Fruit fly (Drosophila melanogaster) whole organism: ENCODE results near the gene CG43750.

Source experiments
- CG8478 ChIP-seq: fragments of >200 bp; optimal IDR thresholded peaks from 2 replicates; lab custom pipeline; 2018; ENCODE audit warnings: inconsistent platforms
- Dll ChIP-seq: fragments of >200 bp; optimal IDR thresholded peaks from 2 replicates; lab custom pipeline; 2017
- EcR ChIP-seq, 2 experiments: fragments of >200 bp; optimal IDR thresholded peaks; 2 replicates each; lab custom pipeline; 2017; ENCODE audit warnings: missing biosample characterization in 2 of 2, missing genetic modification characterization in 2 of 2, missing genetic modification reagents in 2 of 2
- pan ChIP-seq: fragments of >200 bp; optimal IDR thresholded peaks from 2 replicates; lab custom pipeline; 2017
- psq ChIP-seq: fragments of >200 bp; optimal IDR thresholded peaks from 2 replicates; lab custom pipeline; 2017
- usp ChIP-seq: fragments of >200 bp; optimal IDR thresholded peaks from 2 replicates; lab custom pipeline; 2017; ENCODE audit warnings: missing biosample characterization, missing genetic modification characterization, mixed read lengths

DNA sequence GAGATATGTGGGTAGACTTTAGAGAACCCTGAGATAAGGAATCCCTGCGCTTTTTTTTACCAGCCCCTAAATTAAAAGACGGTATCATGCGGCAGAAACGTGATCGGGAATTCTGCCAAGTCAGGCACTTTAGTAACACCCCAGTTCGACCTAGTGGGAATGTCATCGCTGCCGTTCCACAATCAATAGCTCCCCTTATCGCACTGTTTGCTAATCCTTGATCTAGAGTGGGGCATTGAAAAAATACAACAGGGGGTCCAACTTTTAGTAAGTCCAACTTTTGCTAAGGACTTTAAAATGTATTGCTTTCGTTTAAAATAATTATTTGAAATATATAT is 18.4 kb downstream of the CG43750 start:
- TF ChIP-seq CG8478 (lab: Kevin White, UChicago) (no peak), usp (GFP tag; lab: Kevin White, UChicago) (no peak), EcR (GFP tag; optimal IDR thresholded peaks at IDR 0.05; lab: Kevin White, UChicago) (no peak), psq (lab: Kevin White, UChicago) (no peak), pan (lab: Kevin White, UChicago) (no peak), Dll (no peak)
